Fruit fly (Drosophila melanogaster) whole organism, embryonic: ENCODE measurements around the gene Rcd-1r.

Experiments used
- BtbVII ChIP-seq: fragments of 200-800 bp; sonication (Bioruptor generic); optimal IDR thresholded peaks from 3 replicates; lab custom pipeline; 2017; ENCODE audit warnings: missing biosample characterization, mild to moderate bottlenecking, missing genetic modification characterization
- CG10147 ChIP-seq: fragments of 200-800 bp; sonication (Bioruptor generic); optimal IDR thresholded peaks from 2 replicates; lab custom pipeline; 2019; ENCODE audit warnings: missing biosample characterization, mild to moderate bottlenecking, missing genetic modification characterization, moderate library complexity
- CG10462 ChIP-seq: fragments of 200-800 bp; sonication (Bioruptor generic); optimal IDR thresholded peaks from 2 replicates; lab custom pipeline; 2016; ENCODE audit warnings: missing biosample characterization, missing genetic modification characterization
- CG11398 ChIP-seq: fragments of 200-800 bp; sonication (Bioruptor generic); optimal IDR thresholded peaks from 2 replicates; lab custom pipeline; 2016; ENCODE audit warnings: missing biosample characterization, missing genetic modification characterization
- CG12299 ChIP-seq: fragments of 200-800 bp; sonication (Bioruptor generic); optimal IDR thresholded peaks from 2 replicates; lab custom pipeline; 2018; ENCODE audit warnings: missing biosample characterization, mild to moderate bottlenecking, missing genetic modification characterization
- CG12659 ChIP-seq: fragments of 200-800 bp; sonication (Bioruptor generic); optimal IDR thresholded peaks from 3 replicates; lab custom pipeline; 2017; ENCODE audit warnings: mild to moderate bottlenecking, missing biosample characterization, missing genetic modification reagents, missing genetic modification characterization
- CG12744 ChIP-seq: fragments of 200-800 bp; sonication (Bioruptor generic); optimal IDR thresholded peaks from 2 replicates; lab custom pipeline; 2016; ENCODE audit warnings: missing biosample characterization, missing genetic modification characterization
- CG13296 ChIP-seq: fragments of 200-800 bp; sonication (Bioruptor generic); optimal IDR thresholded peaks from 3 replicates; lab custom pipeline; 2018; ENCODE audit warnings: missing biosample characterization, mild to moderate bottlenecking, missing genetic modification characterization
- CG13894 ChIP-seq: fragments of 200-800 bp; sonication (Bioruptor generic); optimal IDR thresholded peaks from 3 replicates; lab custom pipeline; 2018; ENCODE audit warnings: missing biosample characterization, mild to moderate bottlenecking, missing genetic modification characterization, moderate library complexity
- CG15073 ChIP-seq: fragments of 200-800 bp; sonication (Bioruptor generic); optimal IDR thresholded peaks from 2 replicates; lab custom pipeline; 2016; ENCODE audit warnings: missing biosample characterization, missing genetic modification characterization
- CG15269 ChIP-seq: fragments of 200-800 bp; sonication (Bioruptor generic); optimal IDR thresholded peaks from 2 replicates; lab custom pipeline; 2018; ENCODE audit warnings: missing biosample characterization, mild to moderate bottlenecking, missing genetic modification characterization, moderate library complexity
- CG1602 ChIP-seq: fragments of 200-800 bp; sonication (Bioruptor generic); optimal IDR thresholded peaks from 3 replicates; lab custom pipeline; 2016; ENCODE audit warnings: missing biosample characterization, missing genetic modification characterization
- CG1603 ChIP-seq: fragments of 200-800 bp; sonication (Bioruptor generic); optimal IDR thresholded peaks from 2 replicates; lab custom pipeline; 2019; ENCODE audit warnings: missing biosample characterization, mild to moderate bottlenecking, missing genetic modification characterization, moderate library complexity
- CG30020 ChIP-seq: fragments of 200-800 bp; optimal IDR thresholded peaks from 2 replicates; lab custom pipeline; 2019; ENCODE audit warnings: missing biosample characterization, mild to moderate bottlenecking, missing genetic modification characterization, moderate library complexity
- CG3065 ChIP-seq: fragments of 200-800 bp; sonication (Bioruptor generic); optimal IDR thresholded peaks from 2 replicates; lab custom pipeline; 2016; ENCODE audit warnings: missing biosample characterization, missing genetic modification characterization
- CG31441 ChIP-seq: fragments of 200-800 bp; sonication (Bioruptor generic); IDR thresholded peaks from 2 replicates; pipeline ENCODE4 v1.3.6; 2022; ENCODE audit warnings: missing biosample characterization, missing genetic modification characterization
- CG33213 ChIP-seq: fragments of 200-800 bp; sonication (Bioruptor generic); optimal IDR thresholded peaks from 3 replicates; lab custom pipeline; 2016; ENCODE audit warnings: missing biosample characterization, missing genetic modification characterization
- CG3726 ChIP-seq: fragments of 200-800 bp; sonication (Bioruptor generic); IDR thresholded peaks from 3 replicates; pipeline ENCODE4, ENCODE4 v1.3.6; 2022; ENCODE audit warnings: missing biosample characterization, missing genetic modification characterization
- CG6683 ChIP-seq: fragments of 200-800 bp; sonication (Bioruptor generic); optimal IDR thresholded peaks from 2 replicates; lab custom pipeline; 2017; ENCODE audit warnings: missing biosample characterization, mild to moderate bottlenecking, missing genetic modification characterization, missing genetic modification reagents
- CG7963 ChIP-seq: fragments of 200-800 bp; sonication (Bioruptor generic); IDR thresholded peaks from 3 replicates; pipeline ENCODE4 v1.3.6; 2022; ENCODE audit warnings: missing biosample characterization, missing genetic modification characterization; ENCODE audit not compliant: partially characterized antibody
- CG8281 ChIP-seq: fragments of 200-800 bp; sonication (Bioruptor generic); optimal IDR thresholded peaks from 2 replicates; lab custom pipeline; 2018; ENCODE audit warnings: missing biosample characterization, mild to moderate bottlenecking, missing genetic modification characterization, moderate library complexity
- CG8924 ChIP-seq: fragments of 200-800 bp; optimal IDR thresholded peaks from 3 replicates; lab custom pipeline; 2019; ENCODE audit warnings: missing biosample characterization, mild to moderate bottlenecking, missing genetic modification characterization, moderate library complexity
- CG8944 ChIP-seq: fragments of 200-800 bp; sonication (Bioruptor generic); optimal IDR thresholded peaks from 3 replicates; lab custom pipeline; 2016; ENCODE audit warnings: missing biosample characterization, missing genetic modification characterization
- H15 ChIP-seq: fragments of 200-800 bp; sonication (Bioruptor generic); IDR thresholded peaks from 3 replicates; pipeline ENCODE4 v1.3.6; 2022; ENCODE audit warnings: missing biosample characterization, missing genetic modification characterization
- Hr39 ChIP-seq: fragments of >200 bp; optimal IDR thresholded peaks from 2 replicates; lab custom pipeline; 2017
- Mrtf ChIP-seq: fragments of 200-800 bp; sonication (Bioruptor generic); IDR thresholded peaks from 3 replicates; pipeline ENCODE4 v1.3.6; 2022; ENCODE audit warnings: missing biosample characterization, missing genetic modification characterization
- Nf-YC ChIP-seq: fragments of 200-800 bp; optimal IDR thresholded peaks from 3 replicates; lab custom pipeline; 2019; ENCODE audit warnings: missing biosample characterization, mild to moderate bottlenecking, missing genetic modification characterization, moderate library complexity
- Xrp1 ChIP-seq: fragments of 200-800 bp; sonication (Bioruptor generic); IDR thresholded peaks from 2 replicates; pipeline ENCODE4 v1.3.6; 2022; ENCODE audit warnings: missing biosample characterization, missing genetic modification characterization
- bab2 ChIP-seq: fragments of 200-800 bp; sonication (Bioruptor generic); optimal IDR thresholded peaks from 2 replicates; lab custom pipeline; 2016; ENCODE audit warnings: missing biosample characterization, missing genetic modification characterization
- bbx ChIP-seq: fragments of 200-800 bp; sonication (Bioruptor generic); IDR thresholded peaks from 2 replicates; pipeline ENCODE4 v1.3.6; 2022; ENCODE audit warnings: missing biosample characterization, missing genetic modification characterization; ENCODE audit not compliant: partially characterized antibody
- bowl ChIP-seq: fragments of 200-800 bp; sonication (Bioruptor generic); IDR thresholded peaks from 2 replicates; pipeline ENCODE4 v1.3.6; 2022; ENCODE audit warnings: missing biosample characterization, missing genetic modification characterization
- dan ChIP-seq: fragments of 200-800 bp; sonication (Bioruptor generic); IDR thresholded peaks from 2 replicates; pipeline ENCODE4 v1.3.6; 2022; ENCODE audit warnings: missing biosample characterization, missing genetic modification characterization
- emc ChIP-seq: fragments of 200-800 bp; sonication (Bioruptor generic); optimal IDR thresholded peaks from 2 replicates; lab custom pipeline; 2016; ENCODE audit warnings: missing biosample characterization, missing genetic modification characterization
- exex ChIP-seq: fragments of 200-800 bp; sonication (Bioruptor generic); optimal IDR thresholded peaks from 4 replicates; lab custom pipeline; 2018; ENCODE audit warnings: missing biosample characterization, mild to moderate bottlenecking, missing genetic modification characterization, moderate library complexity
- fd102C ChIP-seq: fragments of 200-800 bp; sonication (Bioruptor generic); optimal IDR thresholded peaks from 2 replicates; lab custom pipeline; 2018; ENCODE audit warnings: missing biosample characterization, mild to moderate bottlenecking, missing genetic modification characterization, moderate library complexity
- fd64A ChIP-seq: fragments of 200-800 bp; sonication (Bioruptor generic); optimal IDR thresholded peaks from 3 replicates; lab custom pipeline; 2018; ENCODE audit warnings: missing biosample characterization, mild to moderate bottlenecking, missing genetic modification characterization
- gem ChIP-seq: fragments of 200-800 bp; sonication (Bioruptor generic); optimal IDR thresholded peaks from 2 replicates; lab custom pipeline; 2019; ENCODE audit warnings: missing biosample characterization, mild to moderate bottlenecking, missing genetic modification characterization, moderate library complexity
- gro ChIP-seq: fragments of 200-800 bp; sonication (Bioruptor generic); optimal IDR thresholded peaks from 2 replicates; lab custom pipeline; 2016; ENCODE audit warnings: missing biosample characterization, missing genetic modification characterization
- kay ChIP-seq: fragments of 200-800 bp; sonication (Bioruptor generic); optimal IDR thresholded peaks from 2 replicates; lab custom pipeline; 2016; ENCODE audit warnings: missing biosample characterization, missing genetic modification characterization
- kni ChIP-seq: fragments of 200-800 bp; sonication (Bioruptor generic); optimal IDR thresholded peaks from 3 replicates; lab custom pipeline; 2017; ENCODE audit warnings: mild to moderate bottlenecking, missing biosample characterization, missing genetic modification reagents, missing genetic modification characterization
- lilli ChIP-seq: fragments of 200-800 bp; sonication (Bioruptor generic); optimal IDR thresholded peaks from 3 replicates; lab custom pipeline; 2016; ENCODE audit warnings: missing biosample characterization, missing genetic modification characterization
- lov ChIP-seq, 2 experiments: fragments of 200-800 bp in 1 of 2; fragments of >200 bp in 1 of 2; sonication (Bioruptor generic) in 1 of 2; IDR thresholded peaks in 1 of 2; optimal IDR thresholded peaks in 1 of 2; 2 replicates in 1 of 2; 3 replicates in 1 of 2; pipeline versions ENCODE4 v1.3.6 to Lab custom; 2017 to 2022; ENCODE audit warnings: missing biosample characterization in 1 of 2, missing genetic modification characterization in 1 of 2
- nerfin-2 ChIP-seq: fragments of 200-800 bp; sonication (Bioruptor generic); IDR thresholded peaks from 2 replicates; pipeline ENCODE4 v1.3.6; 2022; ENCODE audit warnings: missing biosample characterization, missing genetic modification characterization; ENCODE audit not compliant: partially characterized antibody
- pfk ChIP-seq: fragments of 200-800 bp; sonication (Bioruptor generic); optimal IDR thresholded peaks from 2 replicates; lab custom pipeline; 2018; ENCODE audit warnings: missing biosample characterization, mild to moderate bottlenecking, missing genetic modification characterization, moderate library complexity
- pum ChIP-seq: fragments of 200-800 bp; sonication (Bioruptor generic); optimal IDR thresholded peaks from 2 replicates; lab custom pipeline; 2016; ENCODE audit warnings: missing biosample characterization, missing genetic modification characterization
- pzg ChIP-seq: fragments of 200-800 bp; sonication (Bioruptor generic); optimal IDR thresholded peaks from 3 replicates; lab custom pipeline; 2018; ENCODE audit warnings: missing biosample characterization, mild to moderate bottlenecking, missing genetic modification characterization, moderate library complexity
- sna ChIP-seq: fragments of 200-800 bp; sonication (Bioruptor generic); IDR thresholded peaks from 2 replicates; pipeline ENCODE4 v1.3.6; 2022; ENCODE audit warnings: missing biosample characterization, missing genetic modification characterization; ENCODE audit not compliant: partially characterized antibody
- stc ChIP-seq: fragments of 200-800 bp; sonication (Bioruptor generic); IDR thresholded peaks from 2 replicates; pipeline ENCODE4 v1.3.6; 2022; ENCODE audit warnings: missing biosample characterization, missing genetic modification characterization
- yki ChIP-seq: fragments of >200 bp; optimal IDR thresholded peaks from 3 replicates; lab custom pipeline; 2018
- zfh2 ChIP-seq: fragments of 200-800 bp; sonication (Bioruptor generic); optimal IDR thresholded peaks from 2 replicates; lab custom pipeline; 2016; ENCODE audit warnings: missing biosample characterization, missing genetic modification characterization

The Rcd-1r gene

DNA sequence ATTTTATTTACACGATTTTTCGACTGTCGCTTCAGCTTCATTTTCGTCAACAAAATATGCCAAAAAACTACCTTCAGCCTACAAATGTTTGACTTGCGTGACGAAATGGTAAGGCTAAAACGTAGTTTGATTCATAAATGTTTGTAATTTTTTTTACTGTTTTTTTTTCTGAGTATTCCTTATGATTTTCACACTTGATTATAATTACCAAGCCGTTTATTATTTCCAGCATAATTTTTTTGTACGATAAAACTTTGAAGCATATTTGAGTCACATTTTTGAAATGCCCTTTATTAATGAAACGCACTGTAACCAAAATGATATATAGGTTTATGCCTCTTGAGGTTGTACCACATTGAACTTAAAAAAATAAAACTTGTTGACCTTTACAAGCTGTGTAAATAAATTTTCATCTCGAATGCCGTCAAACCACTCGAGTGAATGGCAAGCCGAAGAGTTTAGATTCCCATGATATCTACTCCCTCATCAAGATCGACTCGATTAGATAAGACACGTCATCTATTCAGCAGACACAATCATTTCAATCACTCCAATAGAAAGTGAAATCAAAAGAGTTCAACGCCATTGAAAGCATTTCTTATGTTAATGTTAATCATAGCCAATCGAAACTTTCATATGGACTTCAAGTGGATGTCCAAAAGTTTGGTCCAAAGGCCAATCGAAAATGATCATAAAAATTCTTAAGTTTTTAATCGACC lies 31.1 kb downstream of the Rcd-1r start (continued):
- no peak for TF ChIP-seq CG1603
- no peak for TF ChIP-seq CG13894 (tag; lab: Kevin White, UChicago)
- TF ChIP-seq kni, result no peak
- TF ChIP-seq CG30020 (tag; lab: Kevin White, UChicago), result no peak
- no peak for TF ChIP-seq bbx (GFP tag; lab: Robert Waterston, UW)
- peak; percentile 28 for TF ChIP-seq CG1602 (GFP tag; lab: Kevin White, UChicago)
- peak; percentile 44 for TF ChIP-seq CG8281 (tag; lab: Kevin White, UChicago)
- peak; percentile 58; the same call in 1 of the 2 replicates for TF ChIP-seq CG31441
- TF ChIP-seq CG13296, result peak; percentile 63
- peak; percentile 19 for TF ChIP-seq kay (GFP tag; lab: Kevin White, UChicago)
- TF ChIP-seq H15 (GFP tag; lab: Robert Waterston, UW), result no peak; the same call in 2 of the 3 replicates
- TF ChIP-seq CG12659, result peak; percentile 44
- TF ChIP-seq stc, result peak; percentile 66
- peak; percentile 23 for TF ChIP-seq CG12744 (GFP tag; lab: Kevin White, UChicago)
- TF ChIP-seq pzg (GFP tag; lab: Kevin White, UChicago), result no peak
- TF ChIP-seq zfh2 (GFP tag; lab: Kevin White, UChicago), result peak; percentile 21
- TF ChIP-seq exex (tag; lab: Kevin White, UChicago), result no peak
- TF ChIP-seq CG6683 (GFP tag; lab: Kevin White, UChicago), result peak; percentile 4
- TF ChIP-seq CG33213, result no peak
- TF ChIP-seq dan (GFP tag; lab: Robert Waterston, UW), result no peak
- TF ChIP-seq Xrp1 (GFP tag; lab: Robert Waterston, UW), result peak; percentile 38; the same call in 1 of the 2 replicates
- no peak for TF ChIP-seq pfk
- TF ChIP-seq CG10147, result peak; percentile 50
- peak; percentile 11 for TF ChIP-seq Nf-YC
- TF ChIP-seq yki, result no peak
- TF ChIP-seq lilli (GFP tag; lab: Kevin White, UChicago), result peak; percentile 59
- no peak for TF ChIP-seq CG3726 (GFP tag; lab: Robert Waterston, UW)
- peak; percentile 61; the same call in 1 of the 3 replicates for TF ChIP-seq Mrtf (GFP tag; lab: Robert Waterston, UW)
- TF ChIP-seq CG11398, result no peak
- TF ChIP-seq sna (GFP tag; lab: Robert Waterston, UW), result no peak
- TF ChIP-seq CG3065 (GFP tag; lab: Kevin White, UChicago), result no peak
- TF ChIP-seq fd102C (GFP tag; lab: Kevin White, UChicago), result no peak
- TF ChIP-seq bab2 (GFP tag; lab: Kevin White, UChicago), result peak; percentile 53
- no peak for TF ChIP-seq CG7963 (GFP tag; lab: Robert Waterston, UW)
- TF ChIP-seq emc (GFP tag; lab: Kevin White, UChicago), result no peak
- TF ChIP-seq CG10462 (GFP tag; lab: Kevin White, UChicago), result no peak
- TF ChIP-seq pum (GFP tag; lab: Kevin White, UChicago), result no peak
- peak; percentile 40 for TF ChIP-seq BtbVII (GFP tag; lab: Kevin White, UChicago)
- TF ChIP-seq gro (GFP tag; lab: Kevin White, UChicago), result peak; percentile 62
- TF ChIP-seq gem (tag; lab: Kevin White, UChicago), result peak; percentile 75
- TF ChIP-seq nerfin-2 (GFP tag; lab: Robert Waterston, UW), result no peak
- TF ChIP-seq fd64A (GFP tag; lab: Kevin White, UChicago), result no peak
- TF ChIP-seq CG8944 (GFP tag; lab: Kevin White, UChicago), result peak; percentile 13
- TF ChIP-seq CG15269, result peak; percentile 85
- no peak for TF ChIP-seq CG8924 (tag; lab: Kevin White, UChicago)
- TF ChIP-seq Hr39 (lab: Kevin White, UChicago), result no peak
- peak; percentile 40 for TF ChIP-seq CG12299 (tag; lab: Kevin White, UChicago)
- no peak for TF ChIP-seq bowl
- TF ChIP-seq CG15073, result no peak
- no peak for TF ChIP-seq lov (optimal IDR thresholded peaks at IDR 0.05; lab: Kevin White, UChicago)
- TF ChIP-seq lov (GFP tag; IDR thresholded peaks at IDR 0.05; lab: Robert Waterston, UW), result no peak
